Fruit fly (Drosophila melanogaster) Kc167 (cell line): ENCODE results near the gene CG10631.

Experiments used
- Myc ChIP-seq: fragments of >200 bp; optimal IDR thresholded peaks from 2 replicates; lab custom pipeline; 2017; ENCODE audit warnings: missing external identifiers
- Sin3A ChIP-seq: fragments of >200 bp; optimal IDR thresholded peaks from 2 replicates; lab custom pipeline; 2018; ENCODE audit warnings: missing external identifiers
- h ChIP-seq: fragments of >200 bp; optimal IDR thresholded peaks from 3 replicates; lab custom pipeline; 2018; ENCODE audit warnings: missing external identifiers
- psq ChIP-seq: fragments of >200 bp; optimal IDR thresholded peaks from 2 replicates; lab custom pipeline; 2017; ENCODE audit warnings: missing external identifiers
- ttk ChIP-seq: sonication (Bioruptor generic); optimal IDR thresholded peaks from 2 replicates; lab custom pipeline; 2017; ENCODE audit warnings: missing external identifiers

DNA sequence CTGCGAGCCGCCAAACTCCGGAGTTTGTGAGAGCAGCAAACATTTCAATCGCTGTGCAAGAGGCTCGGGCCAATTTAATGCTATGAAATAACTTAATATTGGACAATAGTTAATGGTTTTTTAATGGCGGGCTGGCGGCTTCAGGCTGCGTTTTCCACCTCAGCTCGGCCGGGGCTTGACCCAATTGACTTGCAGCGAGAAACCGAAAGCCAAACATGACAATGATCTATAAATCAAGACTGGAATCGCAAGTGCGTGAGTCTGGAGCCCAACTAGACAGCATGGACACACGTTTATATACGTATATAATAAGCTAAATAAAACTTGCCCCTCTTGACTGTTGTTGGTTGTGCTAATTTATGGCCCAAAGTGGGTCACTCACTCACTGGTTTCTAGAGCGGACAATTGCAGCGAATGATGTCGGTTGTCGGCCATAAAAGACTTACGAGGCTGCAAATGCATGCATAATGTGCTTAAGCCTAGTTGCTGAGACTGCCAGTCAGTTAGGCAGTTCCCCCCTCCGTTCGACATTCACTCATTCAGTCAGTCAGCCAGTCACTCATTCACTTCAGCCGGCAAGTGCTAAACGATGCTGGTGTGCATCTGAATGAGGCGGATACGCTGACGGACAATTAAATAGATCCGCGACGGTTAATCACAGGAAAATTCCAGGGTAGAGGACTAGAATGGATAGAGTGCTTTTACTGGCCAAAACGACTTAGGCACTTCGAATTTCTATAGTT lies 28.3 kb upstream of the CG10631 start:
- TF ChIP-seq h (lab: Kevin White, UChicago), result no peak
- no peak for TF ChIP-seq psq (lab: Kevin White, UChicago)
- TF ChIP-seq Myc (lab: Kevin White, UChicago), result no peak
- TF ChIP-seq ttk (lab: Kevin White, UChicago), result no peak
- no peak for TF ChIP-seq Sin3A (lab: Kevin White, UChicago)
